ENCODE assay signal across 4 fruit fly cellular contexts in the genomic region with DNA sequence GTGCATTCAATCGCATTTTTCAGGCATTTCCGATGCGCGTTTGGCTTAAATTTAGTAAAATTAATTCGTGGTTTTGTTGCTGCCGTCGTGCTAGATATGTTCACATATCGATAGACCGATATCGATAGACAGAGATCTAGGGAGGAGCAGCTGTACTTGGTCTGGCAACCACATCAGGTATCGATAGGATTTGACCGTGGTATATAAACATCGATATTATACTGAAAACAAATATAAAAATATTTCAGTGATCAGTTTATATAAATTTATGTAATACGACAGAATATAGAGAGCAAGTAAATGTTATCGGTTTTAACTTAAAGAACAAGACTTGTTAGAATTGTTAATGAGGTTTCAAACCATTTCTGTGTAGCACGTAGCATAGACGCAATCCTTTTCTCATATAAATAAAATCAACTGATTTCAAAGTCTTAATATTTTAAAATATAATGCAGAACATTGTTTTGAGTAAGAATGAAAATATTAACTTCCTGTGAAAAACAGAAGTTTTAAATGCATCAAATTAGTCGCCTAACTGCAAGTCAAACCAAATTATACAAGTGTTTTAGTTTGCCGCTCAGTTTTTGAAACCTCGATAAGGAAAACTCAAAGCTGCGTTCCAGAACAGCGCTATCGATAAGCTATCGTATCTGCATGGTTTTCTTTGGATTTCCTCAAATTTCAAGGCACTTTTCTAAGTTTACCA.
TF ChIP-seq lines count a peak whose summit lies in the region.

wts (minus strand) TSS at position 130 of the 706 bp plus-strand sequence.
dj-1beta (plus strand) TSS at position 628 of the 706 bp plus-strand sequence.

- TF ChIP-seq CTCF in whole organism, embryonic (GFP tag; optimal IDR thresholded peaks at IDR 0.05; lab: Kevin White, UChicago), result peak; percentile 40

TF ChIP-seq in whole organism, adult, 20 proteins besides CTCF, POLR2A, EP300 and RAD21:
- TF ChIP-seq Hr96 (GFP tag; optimal IDR thresholded peaks at IDR 0.05; lab: Kevin White, UChicago) (peak; percentile 14), CG7101 (tag; optimal IDR thresholded peaks at IDR 0.05; lab: Kevin White, UChicago) (peak; percentile 6), CG1620 (GFP tag; optimal IDR thresholded peaks at IDR 0.05; lab: Kevin White, UChicago) (peak; percentile 16), toe (GFP tag; optimal IDR thresholded peaks at IDR 0.05; lab: Kevin White, UChicago) (peak; percentile 11), cnc (optimal IDR thresholded peaks at IDR 0.05; lab: Kevin White, UChicago) (no peak), kay (GFP tag; lab: Kevin White, UChicago; ENCODE audit: borderline replicate concordance) (peak; percentile 64), CG5204 (GFP tag; optimal IDR thresholded peaks at IDR 0.05; lab: Kevin White, UChicago) (no peak), bab1 (GFP tag; optimal IDR thresholded peaks at IDR 0.05; lab: Kevin White, UChicago) (no peak), Clk (GFP tag; optimal IDR thresholded peaks at IDR 0.05; lab: Kevin White, UChicago) (no peak), CG7045 (GFP tag; optimal IDR thresholded peaks at IDR 0.05; lab: Kevin White, UChicago) (no peak)

TF ChIP-seq in whole organism, embryonic, 481 proteins besides CTCF, POLR2A, EP300 and RAD21 (continues in another document):
- no peak for TF ChIP-seq crol (GFP tag; IDR thresholded peaks at IDR 0.05; lab: Robert Waterston, UW)
- peak; percentile 2 for TF ChIP-seq pho (GFP tag; optimal IDR thresholded peaks at IDR 0.05; lab: Kevin White, UChicago)
- no peak for TF ChIP-seq CG4820 (GFP tag; optimal IDR thresholded peaks at IDR 0.05; lab: Kevin White, UChicago)
- TF ChIP-seq CG8388 (GFP tag; optimal IDR thresholded peaks at IDR 0.05; lab: Kevin White, UChicago), result no peak
- TF ChIP-seq br (optimal IDR thresholded peaks at IDR 0.05; lab: Kevin White, UChicago), result no peak
- peak; percentile 94 for TF ChIP-seq Dp (GFP tag; optimal IDR thresholded peaks at IDR 0.05; lab: Kevin White, UChicago)
- peak; percentile 87 for TF ChIP-seq Med (GFP tag; lab: Kevin White, UChicago)
- TF ChIP-seq Hmr (GFP tag; optimal IDR thresholded peaks at IDR 0.05; lab: Kevin White, UChicago), result peak; percentile 27
- peak; percentile 8 for TF ChIP-seq CG12769 (tag; optimal IDR thresholded peaks at IDR 0.05; lab: Kevin White, UChicago)
- TF ChIP-seq CG11504 (tag; optimal IDR thresholded peaks at IDR 0.05; lab: Kevin White, UChicago), result peak; percentile 23
- TF ChIP-seq bowl (GFP tag; IDR thresholded peaks at IDR 0.05; lab: Robert Waterston, UW), result no peak
- TF ChIP-seq knrl (GFP tag; IDR thresholded peaks at IDR 0.05; lab: Robert Waterston, UW; ENCODE audit: partially characterized antibody), result peak; percentile 94
- no peak for TF ChIP-seq ems (GFP tag; optimal IDR thresholded peaks at IDR 0.05; lab: Kevin White, UChicago)
- no peak for TF ChIP-seq jumu (GFP tag; optimal IDR thresholded peaks at IDR 0.05; lab: Kevin White, UChicago)
- no peak for TF ChIP-seq CG17328 (GFP tag; IDR thresholded peaks at IDR 0.05; lab: Robert Waterston, UW)
- no peak for TF ChIP-seq CG1529 (GFP tag; optimal IDR thresholded peaks at IDR 0.05; lab: Kevin White, UChicago)
- TF ChIP-seq CG4282 (GFP tag; optimal IDR thresholded peaks at IDR 0.05; lab: Kevin White, UChicago), result no peak
- TF ChIP-seq tio (GFP tag; optimal IDR thresholded peaks at IDR 0.05; lab: Kevin White, UChicago), result no peak
- no peak for TF ChIP-seq Xbp1 (GFP tag; optimal IDR thresholded peaks at IDR 0.05; lab: Kevin White, UChicago)
- no peak for TF ChIP-seq CG10431 (GFP tag; optimal IDR thresholded peaks at IDR 0.05; lab: Kevin White, UChicago)
- TF ChIP-seq HmgD (GFP tag; optimal IDR thresholded peaks at IDR 0.05; lab: Kevin White, UChicago), result no peak
- TF ChIP-seq CG2678 (tag; optimal IDR thresholded peaks at IDR 0.05; lab: Kevin White, UChicago), result no peak
- no peak for TF ChIP-seq CG10274 (GFP tag; optimal IDR thresholded peaks at IDR 0.05; lab: Kevin White, UChicago)
- TF ChIP-seq Nf-YC (tag; optimal IDR thresholded peaks at IDR 0.05; lab: Kevin White, UChicago), result no peak
- no peak for TF ChIP-seq HLH3B (GFP tag; IDR thresholded peaks at IDR 0.05; lab: Robert Waterston, UW)
- peak; percentile 11 for TF ChIP-seq Abd-B (GFP tag; optimal IDR thresholded peaks at IDR 0.05; lab: Kevin White, UChicago)

TF ChIP-seq in whole organism, prepupa, 60 proteins besides CTCF, POLR2A, EP300 and RAD21:
- TF ChIP-seq CG6792 (GFP tag; optimal IDR thresholded peaks at IDR 0.05; lab: Kevin White, UChicago) (no peak), Sox15 (GFP tag; optimal IDR thresholded peaks at IDR 0.05; lab: Kevin White, UChicago) (no peak), topi (GFP tag; optimal IDR thresholded peaks at IDR 0.05; lab: Kevin White, UChicago) (no peak), Smox (GFP tag; optimal IDR thresholded peaks at IDR 0.05; lab: Kevin White, UChicago) (peak; percentile 12), CG9139 (GFP tag; optimal IDR thresholded peaks at IDR 0.05; lab: Kevin White, UChicago) (no peak), Hr38 (GFP tag; optimal IDR thresholded peaks at IDR 0.05; lab: Kevin White, UChicago) (no peak), Eip78C (GFP tag; lab: Kevin White, UChicago) (peak; percentile 49), CG31627 (GFP tag; optimal IDR thresholded peaks at IDR 0.05; lab: Kevin White, UChicago) (no peak), CG32006 (GFP tag; optimal IDR thresholded peaks at IDR 0.05; lab: Kevin White, UChicago) (no peak), Ets96B (tag; optimal IDR thresholded peaks at IDR 0.05; lab: Kevin White, UChicago) (no peak), CG7368 (GFP tag; optimal IDR thresholded peaks at IDR 0.05; lab: Kevin White, UChicago) (no peak)

TF ChIP-seq in whole organism, wandering third instar larva, 38 proteins besides CTCF, POLR2A, EP300 and RAD21:
- TF ChIP-seq brk (GFP tag; optimal IDR thresholded peaks at IDR 0.05; lab: Kevin White, UChicago) (peak; percentile 11), CrebA (GFP tag; optimal IDR thresholded peaks at IDR 0.05; lab: Kevin White, UChicago; ENCODE audit: borderline replicate concordance) (no peak), tai (GFP tag; optimal IDR thresholded peaks at IDR 0.05; lab: Kevin White, UChicago) (peak; percentile 40), HLH106 (tag; optimal IDR thresholded peaks at IDR 0.05; lab: Kevin White, UChicago) (no peak), Hnf4 (GFP tag; optimal IDR thresholded peaks at IDR 0.05; lab: Kevin White, UChicago) (peak; percentile 9), Hr83 (GFP tag; optimal IDR thresholded peaks at IDR 0.05; lab: Kevin White, UChicago; ENCODE audit: poor library complexity, severe bottlenecking) (peak; percentile 2), psq (GFP tag; optimal IDR thresholded peaks at IDR 0.05; lab: Kevin White, UChicago) (no peak), Myc (optimal IDR thresholded peaks at IDR 0.05; lab: Kevin White, UChicago) (no peak)
